Worm (Caenorhabditis elegans): ENCODE results near the gene C05C10.5.
A peak's percentile ranks its signal among the peaks of the same experiment; 100 is the strongest.

C05C10.5 gene

DNA sequence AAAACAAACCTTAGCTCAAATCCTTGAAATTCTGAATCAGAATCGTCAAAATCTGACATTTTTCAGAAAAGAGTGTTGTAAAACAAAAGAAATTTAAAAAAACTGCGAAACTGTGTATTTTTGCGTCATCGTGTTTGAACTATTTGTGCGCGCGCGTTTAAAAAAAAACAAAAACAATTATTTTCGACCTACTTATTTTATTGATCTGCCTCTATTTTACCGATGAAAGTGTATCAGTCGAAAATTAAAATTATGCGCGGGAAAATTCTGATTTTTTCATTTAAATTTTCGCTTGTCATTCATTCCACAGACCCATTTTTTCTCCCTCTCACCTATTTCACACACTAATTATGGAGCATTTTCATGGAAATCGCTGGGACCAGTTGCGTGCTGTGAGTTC is at the start of gene C05C10.5, which contains the start of gene C05C10.7 (continued):
- TF ChIP-seq nhr-90 (tag; optimal IDR thresholded peaks at IDR 0.05) (no peak), D2030.7 (GFP tag; IDR thresholded peaks at IDR 0.05) (peak; percentile 90)

DNA sequence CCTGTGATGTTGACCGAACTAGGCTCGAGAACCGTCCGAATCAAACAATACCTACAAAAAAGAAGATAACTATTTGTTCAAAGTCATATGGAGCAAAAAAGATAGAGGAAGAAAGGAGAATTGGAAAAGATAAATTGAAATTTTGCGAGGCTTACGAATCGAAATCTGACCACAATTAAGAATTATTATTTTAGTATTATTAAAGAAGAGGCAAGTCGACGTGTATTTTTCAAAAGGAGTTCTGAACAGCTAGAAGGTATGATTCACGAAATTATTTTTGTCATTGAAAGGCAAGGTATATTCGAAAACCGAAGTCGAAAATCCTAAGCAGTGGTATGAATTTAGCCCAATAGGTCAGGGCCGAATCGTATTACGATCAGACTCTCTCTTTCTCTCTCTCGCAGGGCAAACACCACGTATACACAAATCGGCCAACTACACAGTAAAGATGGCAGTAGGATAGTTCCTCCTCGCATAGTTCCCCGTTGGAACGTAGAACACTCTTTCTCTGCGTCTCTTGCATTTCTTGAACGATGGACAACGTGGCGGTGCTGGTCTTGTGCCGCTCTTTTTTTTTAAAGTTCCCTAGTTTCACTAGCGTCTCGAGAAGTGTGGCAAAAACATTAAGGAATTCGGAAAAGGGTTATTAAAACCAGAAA is 47.7 kb upstream of the C05C10.5 start, which contains the start of gene vgln-1:
Gene vgln-1, minus strand, starts transcription at position 51 of the 659 bp plus-strand sequence.
- no peak for TF ChIP-seq ceh-91 (GFP tag; IDR thresholded peaks at IDR 0.05)
- TF ChIP-seq F57A8.1 (GFP tag; optimal IDR thresholded peaks at IDR 0.05) = no peak
- 0 out of 2 replicates have a peak, but pooled peaks have one; percentile 52 for TF ChIP-seq Y56A3A.18 (GFP tag; IDR thresholded peaks at IDR 0.05)
- no peak for TF ChIP-seq B0019.2 (GFP tag; conservative IDR thresholded peaks at IDR 0.05)
- no peak for TF ChIP-seq F37B4.10 (GFP tag; IDR thresholded peaks at IDR 0.05)
- TF ChIP-seq F23B12.7 (tag; optimal IDR thresholded peaks at IDR 0.05; ENCODE audit: insufficient read depth) = no peak
- TF ChIP-seq ztf-22 (GFP tag; optimal IDR thresholded peaks at IDR 0.05) = no peak
- TF ChIP-seq F10E7.11 (tag; optimal IDR thresholded peaks at IDR 0.05) = no peak
- TF ChIP-seq atf-7 (tag; optimal IDR thresholded peaks at IDR 0.05) = no peak
- no peak for TF ChIP-seq let-526 (GFP tag; IDR thresholded peaks at IDR 0.05)
- no peak for TF ChIP-seq lir-1 (GFP tag; conservative IDR thresholded peaks at IDR 0.05)
- peak; percentile 26; the same call in 1 of the 2 replicates for TF ChIP-seq madf-6 (GFP tag; IDR thresholded peaks at IDR 0.05)
- no peak for TF ChIP-seq K11D2.4 (GFP tag; IDR thresholded peaks at IDR 0.05)
- TF ChIP-seq bed-2 (GFP tag; IDR thresholded peaks at IDR 0.05) = no peak
- no peak for TF ChIP-seq ztf-18 (tag; optimal IDR thresholded peaks at IDR 0.05)
- TF ChIP-seq F52B5.7 (tag; optimal IDR thresholded peaks at IDR 0.05) = no peak
- no peak for TF ChIP-seq snpc-1.3 (tag; optimal IDR thresholded peaks at IDR 0.05; ENCODE audit: insufficient read depth)
- TF ChIP-seq lsy-27 (tag; optimal IDR thresholded peaks at IDR 0.05; ENCODE audit: borderline replicate concordance, insufficient read depth) = no peak
- TF ChIP-seq ztf-28 (GFP tag; IDR thresholded peaks at IDR 0.05) = no peak
- TF ChIP-seq sptf-2 (GFP tag; optimal IDR thresholded peaks at IDR 0.05) = no peak
- no peak for TF ChIP-seq T07F8.4 (tag; optimal IDR thresholded peaks at IDR 0.05)
- no peak for TF ChIP-seq nhr-90 (tag; optimal IDR thresholded peaks at IDR 0.05)
- TF ChIP-seq hmg-1.2 (GFP tag; IDR thresholded peaks at IDR 0.05) = peak; percentile 48; the same call in 1 of the 2 replicates
- TF ChIP-seq egl-44 (GFP tag; IDR thresholded peaks at IDR 0.05) = no peak
- TF ChIP-seq egl-18 (GFP tag; IDR thresholded peaks at IDR 0.05) = no peak
- TF ChIP-seq ztf-25 (GFP tag; IDR thresholded peaks at IDR 0.05) = 0 out of 2 replicates have a peak, but pooled peaks have one; percentile 56
- no peak for TF ChIP-seq madf-3 (GFP tag; IDR thresholded peaks at IDR 0.05)
- no peak for TF ChIP-seq unc-62 (GFP tag; optimal IDR thresholded peaks at IDR 0.05)
- no peak for TF ChIP-seq ztf-26 (tag; optimal IDR thresholded peaks at IDR 0.05)
- TF ChIP-seq attf-5 (GFP tag; optimal IDR thresholded peaks at IDR 0.05) = no peak
- TF ChIP-seq ZK185.1 (tag; optimal IDR thresholded peaks at IDR 0.05; ENCODE audit: poor library complexity, severe bottlenecking) = peak; percentile 12
- no peak for TF ChIP-seq madf-10 (tag; optimal IDR thresholded peaks at IDR 0.05)
- no peak for TF ChIP-seq nhr-179 (tag; optimal IDR thresholded peaks at IDR 0.05)
- TF ChIP-seq snpc-3.4 (tag; optimal IDR thresholded peaks at IDR 0.05) = no peak
- TF ChIP-seq B0336.3 (GFP tag; IDR thresholded peaks at IDR 0.05) = no peak
- no peak for TF ChIP-seq somi-1 (GFP tag; optimal IDR thresholded peaks at IDR 0.05)
- TF ChIP-seq ztf-6 (GFP tag; IDR thresholded peaks at IDR 0.05) = no peak
- no peak for TF ChIP-seq snpc-4 (GFP tag; optimal IDR thresholded peaks at IDR 0.05)
- no peak for TF ChIP-seq snpc-4 (tag; optimal IDR thresholded peaks at IDR 0.05)
- TF ChIP-seq lin-40 (tag; optimal IDR thresholded peaks at IDR 0.05) = no peak
- TF ChIP-seq F57C9.4 (tag; optimal IDR thresholded peaks at IDR 0.05) = no peak
- no peak for TF ChIP-seq xnd-1 (tag; optimal IDR thresholded peaks at IDR 0.05)
- peak; percentile 28 for TF ChIP-seq ceh-27 (GFP tag; optimal IDR thresholded peaks at IDR 0.05)
- no peak for TF ChIP-seq die-1 (tag; optimal IDR thresholded peaks at IDR 0.05)
- TF ChIP-seq ccch-3 (GFP tag; optimal IDR thresholded peaks at IDR 0.05) = no peak
